Worm (Caenorhabditis elegans) whole organism, late embryonic: ENCODE data around the gene R01H2.2.

Experiments
- ceh-2 ChIP-seq: sonication (generic microtip); optimal IDR thresholded peaks from 2 replicates; lab custom pipeline; 2016; ENCODE audit warnings: missing genotype, missing genetic modification characterization, missing compliant biosample characterization
- hlh-6 ChIP-seq: sonication (generic microtip); optimal IDR thresholded peaks from 2 replicates; lab custom pipeline; 2016; ENCODE audit warnings: missing genotype, missing genetic modification characterization, missing compliant biosample characterization

DNA sequence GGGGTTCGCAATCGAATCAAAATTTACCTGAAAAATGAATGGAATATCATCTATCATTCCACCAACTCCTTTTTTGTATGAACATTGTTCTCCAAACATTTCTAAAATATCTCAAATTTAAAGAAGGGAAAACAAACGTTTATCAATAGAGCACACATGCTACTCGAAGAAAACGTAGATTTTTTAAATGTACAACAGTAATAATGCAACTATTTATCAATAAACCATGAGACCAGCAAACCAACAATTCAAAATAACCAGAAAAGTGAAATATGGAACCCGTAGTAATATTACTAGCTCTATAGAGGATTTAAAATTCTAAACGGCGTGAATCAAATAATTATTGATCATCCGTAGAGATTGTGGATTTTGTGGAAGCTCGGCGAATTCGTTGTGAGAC, 22.4 kb downstream of the R01H2.2 start, which contains the start of gene ZK418.6:
- TF ChIP-seq ceh-2 (tag; lab: Kevin White, UChicago) (no peak), hlh-6 (tag; lab: Kevin White, UChicago) (no peak)
